Worm (Caenorhabditis elegans) whole organism, L3 larva: Measurements from ENCODE around the gene C02D5.2.

Source experiments
- R02D3.7 ChIP-seq: fragments of 150-350 bp; optimal IDR thresholded peaks from 2 replicates; lab custom pipeline; 2014; ENCODE audit warnings: missing biosample characterization, missing genetic modification characterization
- ZK546.5 ChIP-seq: sonication (generic microtip); optimal IDR thresholded peaks from 2 replicates; lab custom pipeline; 2017; ENCODE audit warnings: missing biosample characterization, missing genetic modification characterization
- aly-2 ChIP-seq: fragments of 150-350 bp; optimal IDR thresholded peaks from 2 replicates; lab custom pipeline; 2014; ENCODE audit warnings: missing biosample characterization, missing genetic modification characterization
- ama-1 ChIP-seq: fragments of 150-350 bp; optimal IDR thresholded peaks from 2 replicates; lab custom pipeline; 2018
- ceh-16 ChIP-seq: sonication (generic microtip); optimal IDR thresholded peaks from 2 replicates; lab custom pipeline; 2017; ENCODE audit warnings: missing biosample characterization, missing genetic modification characterization
- ceh-28 ChIP-seq: fragments of 150-350 bp; optimal IDR thresholded peaks from 2 replicates; lab custom pipeline; 2014; ENCODE audit warnings: missing biosample characterization, missing genetic modification reagents, missing genetic modification characterization
- ceh-82 ChIP-seq: fragments of 150-350 bp; optimal IDR thresholded peaks from 2 replicates; lab custom pipeline; 2014; ENCODE audit warnings: missing biosample characterization, missing genetic modification characterization
- ceh-9 ChIP-seq: sonication (generic microtip); optimal IDR thresholded peaks from 2 replicates; lab custom pipeline; 2018; ENCODE audit warnings: missing biosample characterization, missing genetic modification characterization
- daf-12 ChIP-seq: fragments of 150-350 bp; optimal IDR thresholded peaks from 2 replicates; lab custom pipeline; 2014; ENCODE audit warnings: missing biosample characterization, missing genetic modification reagents, missing genetic modification characterization
- elt-3 ChIP-seq, 3 experiments: fragments of 150-350 bp in 1 of 3; sonication (generic microtip) in 2 of 3; optimal IDR thresholded peaks; 2 replicates in 2 of 3; 4 replicates in 1 of 3; lab custom pipeline; 2014 to 2017; ENCODE audit warnings: missing biosample characterization in 3 of 3, missing genetic modification characterization in 3 of 3
- fos-1 ChIP-seq: fragments of 150-350 bp; optimal IDR thresholded peaks from 2 replicates; lab custom pipeline; 2014; ENCODE audit warnings: missing biosample characterization, missing genetic modification characterization
- jun-1 ChIP-seq: fragments of 150-350 bp; optimal IDR thresholded peaks from 2 replicates; lab custom pipeline; 2014; ENCODE audit warnings: missing biosample characterization, missing genetic modification reagents, missing genetic modification characterization
- lin-15B ChIP-seq: fragments of 150-350 bp; optimal IDR thresholded peaks from 2 replicates; lab custom pipeline; 2014; ENCODE audit warnings: missing biosample characterization, missing genetic modification characterization
- lsy-12 ChIP-seq: sonication (generic microtip); optimal IDR thresholded peaks from 2 replicates; lab custom pipeline; 2016; ENCODE audit warnings: mild to moderate bottlenecking, missing genetic modification characterization, missing compliant biosample characterization
- mml-1 ChIP-seq: fragments of 150-350 bp; sonication (generic microtip); optimal IDR thresholded peaks from 3 replicates; lab custom pipeline; 2014; ENCODE audit warnings: missing biosample characterization, missing genetic modification characterization
- nfya-1 ChIP-seq: sonication (generic microtip); optimal IDR thresholded peaks from 2 replicates; lab custom pipeline; 2017; ENCODE audit warnings: missing genetic modification characterization, mild to moderate bottlenecking, missing compliant biosample characterization, antibody characterized with exemption, moderate library complexity; ENCODE audit not compliant: insufficient read depth
- nhr-12 ChIP-seq: fragments of 150-350 bp; optimal IDR thresholded peaks from 2 replicates; lab custom pipeline; 2014; ENCODE audit warnings: missing biosample characterization, missing genetic modification characterization
- nhr-23 ChIP-seq: fragments of 150-350 bp; optimal IDR thresholded peaks from 2 replicates; lab custom pipeline; 2014; ENCODE audit warnings: missing biosample characterization, missing genetic modification reagents, missing genetic modification characterization
- nhr-237 ChIP-seq: fragments of 150-350 bp; optimal IDR thresholded peaks from 2 replicates; lab custom pipeline; 2014; ENCODE audit warnings: missing biosample characterization, missing genetic modification characterization
- nhr-25 ChIP-seq: sonication (generic microtip); optimal IDR thresholded peaks from 2 replicates; lab custom pipeline; 2017; ENCODE audit warnings: missing biosample characterization, missing genetic modification characterization
- nhr-28 ChIP-seq: fragments of 150-350 bp; optimal IDR thresholded peaks from 2 replicates; lab custom pipeline; 2014; ENCODE audit warnings: missing biosample characterization, missing genetic modification characterization
- nhr-43 ChIP-seq: sonication (generic microtip); optimal IDR thresholded peaks from 2 replicates; lab custom pipeline; 2016; ENCODE audit warnings: mild to moderate bottlenecking, missing genetic modification characterization, missing compliant biosample characterization; ENCODE audit not compliant: poor library complexity, severe bottlenecking
- nhr-67 ChIP-seq: fragments of 150-350 bp; optimal IDR thresholded peaks from 2 replicates; lab custom pipeline; 2014; ENCODE audit warnings: missing biosample characterization, missing genetic modification characterization
- nhr-77 ChIP-seq: fragments of 150-350 bp; optimal IDR thresholded peaks from 2 replicates; lab custom pipeline; 2014; ENCODE audit warnings: missing biosample characterization, missing genetic modification characterization
- pha-4 ChIP-seq: fragments of 150-350 bp; optimal IDR thresholded peaks from 2 replicates; lab custom pipeline; 2014; ENCODE audit warnings: missing biosample characterization, missing genetic modification reagents, missing genetic modification characterization
- pqm-1 ChIP-seq: fragments of 150-350 bp; optimal IDR thresholded peaks from 2 replicates; lab custom pipeline; 2017; ENCODE audit warnings: missing biosample characterization, missing genetic modification characterization, inconsistent platforms
- sea-2 ChIP-seq: fragments of 150-350 bp; sonication (generic microtip); optimal IDR thresholded peaks from 4 replicates; lab custom pipeline; 2014; ENCODE audit warnings: missing biosample characterization, missing genetic modification reagents, missing genetic modification characterization
- skn-1 ChIP-seq: fragments of 150-350 bp; optimal IDR thresholded peaks from 2 replicates; lab custom pipeline; 2014; ENCODE audit warnings: missing biosample characterization, missing genetic modification characterization
- snpc-4 ChIP-seq: fragments of 150-350 bp; optimal IDR thresholded peaks from 2 replicates; lab custom pipeline; 2014; ENCODE audit warnings: missing biosample characterization, missing genetic modification characterization
- tbx-2 ChIP-seq: sonication (generic microtip); optimal IDR thresholded peaks from 2 replicates; lab custom pipeline; 2016; ENCODE audit warnings: mild to moderate bottlenecking, missing genetic modification characterization, missing compliant biosample characterization
- unc-39 ChIP-seq: sonication (generic microtip); optimal IDR thresholded peaks from 4 replicates; lab custom pipeline; 2017; ENCODE audit warnings: missing biosample characterization, missing genetic modification characterization
- zag-1 ChIP-seq: fragments of 150-350 bp; optimal IDR thresholded peaks from 2 replicates; lab custom pipeline; 2014; ENCODE audit warnings: missing biosample characterization, missing genetic modification characterization
- ztf-11 ChIP-seq: fragments of 150-350 bp; optimal IDR thresholded peaks from 2 replicates; lab custom pipeline; 2014; ENCODE audit warnings: missing biosample characterization, missing genetic modification characterization
- ztf-4 ChIP-seq: fragments of 150-350 bp; optimal IDR thresholded peaks from 2 replicates; lab custom pipeline; 2014; ENCODE audit warnings: missing biosample characterization, missing genetic modification characterization

Gene C02D5.2

DNA sequence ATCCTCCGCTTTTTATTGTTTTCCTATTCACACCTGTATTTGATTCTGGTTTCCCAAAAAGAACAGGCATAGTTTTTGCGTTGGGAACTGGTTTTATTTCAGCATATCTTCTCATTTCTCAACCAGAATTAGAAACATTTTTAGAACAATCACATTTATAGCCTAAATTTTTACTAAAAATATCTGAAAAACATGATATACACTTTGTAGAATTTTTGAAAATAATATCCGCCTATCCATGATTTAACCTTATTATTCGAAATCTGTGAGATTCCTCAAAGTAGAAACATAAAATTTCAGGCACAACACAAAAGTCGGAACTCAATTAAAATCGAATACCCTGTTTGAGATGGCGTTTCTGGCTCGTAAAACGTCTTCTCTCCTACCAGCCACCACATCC lies 3.7 kb downstream of the C02D5.2 start, which contains the start of gene acdh-6:
TSS of gene acdh-6 (plus strand) at position 301 of the 400 bp plus-strand sequence.
- TF ChIP-seq nhr-12: no peak
- TF ChIP-seq daf-12 (tag; lab: Kevin White, UChicago): no peak
- no peak for TF ChIP-seq nhr-77 (tag; lab: Kevin White, UChicago)

ce11 chrIII:8564372-8564771 lies 7.2 kb downstream of the C02D5.2 start:
- TF ChIP-seq lin-15B (tag; lab: Kevin White, UChicago) (no peak), zag-1 (tag; lab: Kevin White, UChicago) (no peak), R02D3.7 (no peak), fos-1 (no peak), ceh-9 (tag; lab: Kevin White, UChicago) (no peak), elt-3 (tag; optimal IDR thresholded peaks at IDR 0.05; lab: Kevin White, UChicago) (no peak), nhr-23 (tag; lab: Kevin White, UChicago) (no peak), pha-4 (tag; lab: Kevin White, UChicago) (no peak), sea-2 (GFP tag; lab: Kevin White, UChicago) (no peak), jun-1 (tag; lab: Kevin White, UChicago) (no peak), ceh-28 (tag; lab: Kevin White, UChicago) (no peak), nfya-1 (tag; lab: Kevin White, UChicago) (no peak), ama-1 (lab: Kevin White, UChicago) (no peak), nhr-43 (tag; lab: Kevin White, UChicago) (no peak), nhr-237 (tag; lab: Kevin White, UChicago) (no peak), ZK546.5 (tag; lab: Kevin White, UChicago) (no peak), skn-1 (tag; lab: Kevin White, UChicago) (no peak), mml-1 (tag; lab: Kevin White, UChicago) (no peak)

DNA sequence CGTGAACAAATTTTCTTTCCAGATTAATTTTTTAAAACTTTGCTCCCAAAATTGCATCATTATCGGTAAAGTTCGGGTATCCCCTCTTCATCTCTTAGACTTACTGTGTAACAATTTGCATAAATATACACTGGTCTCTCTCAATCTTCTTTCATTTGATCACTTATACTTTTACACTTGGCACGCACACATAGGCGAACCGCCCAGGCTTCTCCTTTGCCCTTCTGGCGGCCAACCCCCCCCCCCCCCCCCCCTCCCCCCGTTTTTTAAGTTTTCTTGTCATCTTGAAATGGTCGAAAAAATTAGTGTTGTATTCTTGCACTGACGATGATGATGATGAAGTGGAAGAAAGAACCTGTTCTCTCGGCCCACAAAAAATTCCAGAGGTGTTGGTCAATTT lies 13.2 kb downstream of the C02D5.2 start:
- TF ChIP-seq ceh-9 (tag; lab: Kevin White, UChicago): no peak
- no peak for TF ChIP-seq nhr-23 (tag; lab: Kevin White, UChicago)
- no peak for TF ChIP-seq ztf-11 (tag; lab: Kevin White, UChicago)
- no peak for TF ChIP-seq snpc-4
- TF ChIP-seq nhr-43 (tag; lab: Kevin White, UChicago): no peak
- no peak for TF ChIP-seq nhr-25 (tag; lab: Kevin White, UChicago)
- TF ChIP-seq ceh-16 (tag; lab: Kevin White, UChicago): no peak
- no peak for TF ChIP-seq ZK546.5 (tag; lab: Kevin White, UChicago)
- no peak for TF ChIP-seq aly-2 (tag; lab: Kevin White, UChicago)
- TF ChIP-seq ceh-82: no peak
- TF ChIP-seq lsy-12 (tag; lab: Kevin White, UChicago): no peak
- no peak for TF ChIP-seq jun-1 (tag; lab: Kevin White, UChicago)
- no peak for TF ChIP-seq zag-1 (tag; lab: Kevin White, UChicago)
- no peak for TF ChIP-seq tbx-2 (tag; lab: Kevin White, UChicago)
- no peak for TF ChIP-seq unc-39 (tag; lab: Kevin White, UChicago)
- no peak for TF ChIP-seq nhr-77 (tag; lab: Kevin White, UChicago)
- no peak for TF ChIP-seq ztf-4 (tag; lab: Kevin White, UChicago)
- no peak for TF ChIP-seq nhr-28

- TF ChIP-seq lsy-12 (tag; lab: Kevin White, UChicago) (no peak), nhr-25 (tag; lab: Kevin White, UChicago) (peak; percentile 35)
Measured at ce11 chrIII:8571845-8572244, 14.7 kb downstream of the C02D5.2 start.

DNA sequence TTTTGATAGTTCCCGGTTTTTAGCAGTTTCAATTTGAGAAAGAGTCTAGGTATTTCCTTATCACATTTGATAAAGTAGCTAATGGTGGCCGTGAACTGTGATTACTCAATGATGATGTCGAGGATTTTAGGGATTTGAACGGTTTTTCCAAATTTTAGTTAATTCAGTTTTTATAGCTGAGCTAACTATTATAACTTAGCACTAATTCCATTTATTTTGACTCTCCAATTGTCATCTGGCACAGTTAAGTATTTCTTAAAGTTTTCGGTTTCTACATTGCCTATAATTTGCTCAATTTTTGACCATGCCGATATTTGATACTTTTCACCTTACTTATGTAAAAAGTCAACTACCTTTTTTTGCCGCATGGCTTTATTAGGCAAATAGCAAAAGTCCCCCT lies 16.2 kb downstream of the C02D5.2 start:
- no peak for TF ChIP-seq ztf-4 (tag; lab: Kevin White, UChicago)
- TF ChIP-seq pqm-1 (tag; lab: Kevin White, UChicago): no peak
- TF ChIP-seq ztf-11 (tag; lab: Kevin White, UChicago): no peak
- no peak for TF ChIP-seq nhr-67
- TF ChIP-seq ZK546.5 (tag; lab: Kevin White, UChicago): no peak
- TF ChIP-seq nhr-12: no peak
- no peak for TF ChIP-seq lsy-12 (tag; lab: Kevin White, UChicago)
